Fruit fly (Drosophila melanogaster): ENCODE measurements around the gene tral.

Gene tral

DNA sequence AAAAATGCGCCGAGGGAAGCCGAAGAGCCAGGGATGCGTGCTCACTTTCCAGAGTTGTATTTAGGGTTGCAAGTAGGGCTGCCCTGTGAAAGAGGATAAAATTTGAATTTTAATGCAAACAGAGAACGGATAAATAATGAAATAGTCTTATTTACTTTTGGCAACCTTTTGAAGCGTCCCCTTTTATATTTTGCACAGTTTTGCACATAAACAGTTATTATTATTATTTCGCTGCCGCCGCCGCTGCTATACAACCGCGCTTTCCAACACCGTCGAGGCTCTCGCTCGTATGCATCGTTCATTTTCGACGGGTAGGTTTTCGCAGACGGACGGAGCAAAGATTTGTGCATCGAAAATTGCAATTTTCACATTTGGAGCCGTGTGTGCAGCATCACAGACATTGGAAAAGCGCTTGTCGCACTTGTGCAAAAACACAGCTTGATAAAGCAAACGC lies at the start of gene tral, which contains the start of gene sti:
Gene tral (plus strand): TSS at position 298 of the 454 bp plus-strand sequence.
Gene sti (minus strand): TSS at position 54 of the 454 bp plus-strand sequence.
- peak; percentile 82 for TF ChIP-seq CG17801 (GFP tag; optimal IDR thresholded peaks at IDR 0.05; ENCODE audit: partially characterized antibody)

DNA sequence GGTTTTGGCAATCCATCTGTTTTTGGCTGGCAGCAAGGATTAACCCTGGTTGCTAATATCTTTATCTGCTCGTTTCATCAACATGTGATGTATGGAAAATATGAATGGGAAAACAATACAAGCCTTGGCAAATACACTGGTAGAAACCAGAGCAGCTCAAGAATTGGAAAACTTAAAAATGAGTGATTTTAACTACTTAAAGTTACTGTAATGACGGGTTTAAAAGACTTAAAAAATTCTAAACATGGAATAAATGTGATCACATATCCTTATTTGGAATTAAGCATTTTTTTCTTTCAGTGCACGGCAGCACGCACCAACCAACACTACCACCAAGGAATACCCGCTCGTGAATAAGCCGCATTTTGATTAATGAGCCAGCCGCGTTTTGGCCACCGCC lies 49.6 kb upstream of the tral start:
- TF ChIP-seq CG17801 (GFP tag; optimal IDR thresholded peaks at IDR 0.05; ENCODE audit: partially characterized antibody) = no peak

DNA sequence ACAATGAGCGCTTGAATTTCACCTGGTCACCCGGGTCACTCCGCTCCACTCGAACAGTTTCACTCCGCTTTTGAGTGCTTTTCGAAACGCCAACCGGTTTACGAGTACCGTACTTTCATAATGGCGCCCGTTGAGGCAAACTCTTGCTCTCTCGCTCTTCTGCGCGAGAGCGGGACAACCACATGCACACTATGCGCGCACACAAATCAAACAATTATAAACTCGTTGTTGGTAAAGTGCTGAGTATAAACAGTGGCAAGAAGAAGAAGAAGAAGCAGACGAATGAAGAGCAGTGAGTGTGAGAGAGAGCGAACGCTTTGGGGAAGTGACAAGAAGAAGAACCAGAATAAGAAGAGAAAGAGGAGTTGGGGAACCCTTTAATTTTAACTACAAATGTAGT lies 46.8 kb upstream of the tral start, which contains the start of gene eyg:
Gene eyg (minus strand): TSS at position 6 of the 400 bp plus-strand sequence.
- TF ChIP-seq CG17801 (GFP tag; optimal IDR thresholded peaks at IDR 0.05; ENCODE audit: partially characterized antibody) = no peak

DNA sequence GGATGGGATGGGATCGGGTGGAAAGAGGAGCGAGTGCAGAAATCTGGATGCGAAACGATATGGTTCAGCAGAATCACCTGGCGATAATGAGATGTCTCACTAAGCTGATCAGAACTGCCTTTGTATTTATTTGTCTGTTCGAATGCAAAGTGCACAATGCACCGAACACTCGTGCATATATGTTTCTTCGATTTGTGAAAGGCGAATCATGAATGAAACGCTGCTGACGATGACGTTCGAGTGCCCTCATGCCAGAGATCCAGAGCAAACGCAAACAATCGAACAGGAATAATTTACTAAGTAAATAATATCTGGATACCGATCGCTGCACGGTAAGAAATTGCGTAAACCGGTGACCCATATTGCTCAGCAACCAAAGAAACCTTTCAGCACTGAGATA lies 45.2 kb upstream of the tral start, which contains the start of gene CG32102:
Gene CG32102 (minus strand): TSS at position 101 of the 400 bp plus-strand sequence.
- no peak for TF ChIP-seq CG17801 (GFP tag; optimal IDR thresholded peaks at IDR 0.05; ENCODE audit: partially characterized antibody)

DNA sequence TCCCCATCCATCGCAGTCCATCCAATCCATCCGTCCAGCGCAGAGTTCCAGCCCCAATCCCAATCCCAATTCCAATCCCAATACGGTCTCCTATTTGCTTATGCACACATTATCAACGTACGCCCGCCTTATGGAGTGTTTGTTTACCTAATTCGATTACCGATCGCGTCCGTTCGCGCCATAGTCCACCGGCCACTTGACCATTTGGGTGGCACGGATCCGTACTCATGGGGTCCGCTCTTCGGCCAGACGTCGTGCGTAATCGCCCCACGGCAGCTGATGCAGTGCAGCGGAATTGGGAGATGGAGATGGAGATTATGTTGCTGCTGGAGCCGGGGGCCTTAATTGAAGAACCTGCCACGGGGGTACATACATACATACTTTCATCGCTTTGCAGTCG lies 44.4 kb upstream of the tral start:
- TF ChIP-seq CG17801 (GFP tag; optimal IDR thresholded peaks at IDR 0.05; ENCODE audit: partially characterized antibody) = no peak

DNA sequence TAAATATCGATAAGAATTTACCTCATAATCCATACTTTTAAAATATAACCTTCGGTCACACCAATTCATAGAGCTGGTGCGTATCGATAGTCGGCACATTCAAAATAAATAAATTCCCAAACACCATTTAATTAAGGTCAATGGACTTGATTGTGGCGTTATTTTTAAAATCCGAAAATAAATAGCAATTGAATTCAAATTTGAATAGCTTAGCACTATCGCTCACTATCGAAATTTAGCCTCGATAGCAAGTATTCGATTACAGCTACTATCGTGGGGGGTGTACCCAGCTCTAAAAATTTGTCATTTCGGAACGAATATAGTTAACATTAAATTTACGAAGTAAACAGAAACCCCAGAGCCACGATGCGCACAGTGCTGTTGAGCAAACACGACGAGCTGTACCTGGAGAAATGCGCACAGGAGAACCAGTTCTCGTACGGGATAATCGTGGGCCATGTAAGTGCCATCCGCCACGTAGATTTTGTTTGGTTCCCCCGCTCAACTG lies 43.3 kb upstream of the tral start, which contains the start of gene CG10616:
Gene CG10616 (plus strand): TSS at position 258 of the 508 bp plus-strand sequence.
- TF ChIP-seq CG17801 (GFP tag; optimal IDR thresholded peaks at IDR 0.05; ENCODE audit: partially characterized antibody) = no peak

DNA sequence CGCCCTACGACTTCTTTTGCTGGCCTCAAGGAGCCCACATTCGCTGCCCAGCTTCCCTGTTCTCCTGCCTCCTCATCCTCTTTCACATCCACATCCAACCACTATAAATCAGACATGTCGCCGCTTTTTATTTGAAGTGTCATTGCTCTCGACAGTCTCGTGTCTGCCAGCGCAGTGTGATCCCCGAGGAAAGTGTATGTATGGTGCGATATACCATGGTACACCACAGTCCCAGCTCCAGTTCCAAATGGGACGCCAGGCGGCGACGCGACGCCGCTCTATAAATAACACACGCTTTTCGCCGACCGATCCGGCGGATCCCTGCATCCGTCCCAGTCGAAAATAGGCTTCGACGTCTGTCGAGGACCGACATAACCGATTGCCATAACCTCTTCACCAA lies 36.6 kb upstream of the tral start:
- TF ChIP-seq CG17801 (GFP tag; optimal IDR thresholded peaks at IDR 0.05; ENCODE audit: partially characterized antibody) = no peak

DNA sequence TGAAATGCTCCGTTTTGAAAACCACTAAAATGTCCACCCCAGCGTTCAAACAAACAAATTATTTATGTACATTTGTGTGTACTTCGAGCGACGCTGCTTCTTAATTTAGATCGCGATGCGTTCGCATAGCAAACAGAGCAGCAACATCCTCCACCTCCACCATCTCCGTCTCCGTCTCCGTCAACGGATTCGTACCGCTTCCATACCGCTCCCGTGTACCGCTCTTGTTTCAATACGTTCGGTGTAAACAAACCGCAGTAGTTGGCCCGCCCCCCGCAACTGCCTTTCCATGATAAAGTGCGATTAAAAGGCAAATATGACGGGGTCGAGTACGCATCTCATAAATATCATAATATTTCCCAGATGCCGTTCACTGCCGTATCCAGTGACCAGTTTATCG lies 32.6 kb upstream of the tral start, which contains the start of gene CG33725:
Gene CG33725 (plus strand): TSS at position 364 of the 400 bp plus-strand sequence.
- TF ChIP-seq CG17801 (GFP tag; optimal IDR thresholded peaks at IDR 0.05; ENCODE audit: partially characterized antibody) = no peak

DNA sequence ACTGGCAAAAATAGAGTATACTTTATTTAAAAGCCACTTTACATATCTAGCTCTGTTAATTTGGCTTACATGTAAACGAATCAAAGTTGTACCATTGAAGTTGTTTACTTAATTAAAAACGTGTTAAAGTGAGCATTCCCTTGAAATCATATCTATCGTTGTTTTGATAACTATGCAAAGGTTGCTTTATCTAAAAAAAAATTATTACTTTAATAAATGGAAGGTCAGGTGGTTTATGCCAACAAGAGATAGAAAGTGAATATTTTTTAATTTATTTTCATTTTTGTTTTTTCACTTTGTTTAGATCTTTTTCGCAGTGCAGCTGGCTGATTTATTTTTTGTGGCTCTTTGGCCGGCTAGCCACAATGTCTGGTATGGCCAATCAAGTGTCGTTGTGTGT lies 31.9 kb upstream of the tral start:
- TF ChIP-seq CG17801 (GFP tag; optimal IDR thresholded peaks at IDR 0.05; ENCODE audit: partially characterized antibody) = peak; percentile 17

DNA sequence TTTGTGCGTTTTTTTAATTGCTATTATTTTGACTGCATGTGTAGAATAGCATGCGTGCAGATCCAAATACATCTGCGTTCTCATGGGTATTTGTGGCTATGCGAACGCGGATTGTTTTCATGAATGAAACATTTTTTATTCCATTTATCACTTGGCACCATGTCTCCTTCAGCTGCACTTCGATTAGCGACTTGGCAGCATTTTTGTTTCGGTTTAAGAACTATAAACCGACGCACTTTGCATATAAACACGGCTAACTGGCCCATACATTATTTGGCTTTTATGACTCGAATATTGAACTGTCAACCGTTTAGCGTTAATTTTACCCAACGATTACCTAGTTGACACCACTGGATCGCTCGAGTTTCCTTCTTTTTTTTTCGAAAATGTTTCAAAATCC lies 30.4 kb upstream of the tral start:
- no peak for TF ChIP-seq CG17801 (GFP tag; optimal IDR thresholded peaks at IDR 0.05; ENCODE audit: partially characterized antibody)

DNA sequence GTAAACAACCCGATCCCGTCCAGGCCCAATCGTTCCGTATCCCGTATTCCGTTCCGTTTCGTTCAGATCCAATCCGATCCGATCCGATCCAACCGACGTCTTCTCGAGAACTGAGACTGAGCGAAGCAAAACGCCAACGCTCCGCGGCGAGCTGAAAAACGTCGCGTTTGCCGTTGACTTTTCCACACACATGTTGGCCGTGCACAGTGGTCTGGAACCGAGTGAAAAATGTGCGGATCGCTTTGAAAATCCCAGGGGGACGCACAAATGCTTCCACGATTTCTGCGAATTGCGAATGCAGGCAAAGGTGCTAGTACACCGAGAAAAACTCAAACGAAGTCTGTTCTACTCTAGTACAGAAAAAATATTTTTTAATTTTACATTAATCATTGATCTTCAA lies 29.9 kb upstream of the tral start, which contains the start of gene CG10663:
Gene CG10663 (minus strand): TSS at position 88 of the 400 bp plus-strand sequence.
- TF ChIP-seq CG17801 (GFP tag; optimal IDR thresholded peaks at IDR 0.05; ENCODE audit: partially characterized antibody) = no peak

DNA sequence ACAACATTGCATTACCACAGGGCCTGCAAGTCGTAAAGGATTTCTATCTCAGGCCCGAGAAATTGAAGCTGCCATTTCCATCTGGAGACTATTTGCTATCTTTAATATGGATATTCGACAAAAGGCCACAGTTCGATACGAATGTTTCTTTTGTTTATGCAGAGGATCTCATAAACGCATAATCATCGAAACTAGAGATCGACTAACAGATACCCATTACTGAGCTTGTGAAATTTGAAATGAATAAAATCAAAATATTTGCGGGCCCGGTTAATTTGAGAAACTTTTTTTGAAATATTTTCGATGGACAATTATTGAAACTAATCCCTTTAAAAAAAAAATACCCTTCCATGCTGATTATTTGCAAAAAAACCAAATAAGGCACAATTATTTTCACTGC lies 28.7 kb upstream of the tral start:
- no peak for TF ChIP-seq CG17801 (GFP tag; optimal IDR thresholded peaks at IDR 0.05; ENCODE audit: partially characterized antibody)

DNA sequence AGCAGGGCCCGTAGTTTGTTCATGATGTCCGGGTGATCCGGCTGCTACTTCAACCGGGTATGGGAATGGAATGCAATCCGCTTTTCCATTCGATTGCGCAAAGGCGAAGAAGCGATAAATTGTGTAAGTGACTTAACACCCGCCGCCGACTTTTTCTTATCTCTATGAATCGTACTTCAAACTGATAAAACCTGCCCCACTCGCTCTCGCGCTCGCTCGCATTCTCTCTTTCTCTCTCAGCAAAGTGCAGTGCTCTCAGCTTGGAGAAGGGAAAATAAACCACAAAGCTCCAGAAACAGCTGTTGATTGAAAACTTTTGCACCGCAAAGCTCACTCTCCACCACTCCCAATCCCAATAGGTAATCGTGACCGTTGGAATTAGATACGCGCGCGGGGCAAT lies 24.9 kb upstream of the tral start:
- no peak for TF ChIP-seq CG17801 (GFP tag; optimal IDR thresholded peaks at IDR 0.05; ENCODE audit: partially characterized antibody)

DNA sequence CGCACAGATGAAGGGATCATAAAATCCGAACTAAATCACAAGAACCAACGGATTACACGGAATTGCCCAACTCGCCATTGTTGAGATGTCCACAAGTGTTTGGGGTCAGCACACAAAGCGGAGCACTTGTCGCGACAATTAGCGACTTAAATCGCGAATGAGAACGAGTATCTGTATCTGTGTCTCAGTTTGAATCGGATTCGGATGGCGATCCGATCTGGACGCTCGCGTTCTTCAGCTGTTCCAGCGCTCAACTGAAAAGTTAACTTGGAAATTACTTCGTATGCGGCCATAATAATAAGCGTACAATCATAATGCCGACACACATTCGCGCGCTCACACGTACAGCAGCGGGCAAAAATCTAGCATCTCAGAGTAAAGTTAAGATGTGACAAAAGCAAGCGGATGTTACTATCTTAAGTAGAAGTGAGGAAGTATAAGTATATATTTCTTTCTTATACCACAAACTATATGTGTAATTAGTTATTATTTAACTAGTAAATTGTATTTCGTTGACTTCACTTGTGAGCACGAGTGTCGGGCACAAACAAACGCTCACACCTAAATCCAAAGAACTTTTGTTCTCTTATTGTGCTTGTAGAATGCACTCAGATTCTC lies 24.3 kb upstream of the tral start, which contains the start of gene CG10660:
Gene CG10660 (minus strand): TSS at position 259 of the 618 bp plus-strand sequence.
- TF ChIP-seq CG17801 (GFP tag; optimal IDR thresholded peaks at IDR 0.05; ENCODE audit: partially characterized antibody) = peak; percentile 86

DNA sequence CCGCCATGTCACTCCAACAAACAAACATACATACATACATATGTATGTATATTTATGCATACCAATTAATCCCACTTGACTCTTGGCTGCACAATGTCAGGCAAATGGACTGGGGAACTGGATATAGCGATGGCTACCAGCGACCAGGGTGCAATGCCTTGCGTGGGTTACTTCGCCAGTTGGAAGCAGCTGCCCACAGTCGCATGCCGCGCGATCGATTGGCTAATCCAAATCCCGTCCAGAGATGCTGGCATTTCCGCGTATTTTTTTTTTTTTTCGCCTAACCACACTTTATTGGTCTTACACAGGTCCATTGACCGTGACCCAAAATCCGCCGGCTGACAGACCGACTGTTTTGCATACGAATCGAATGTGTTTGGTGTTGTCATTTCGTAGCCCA lies 20.6 kb upstream of the tral start:
- TF ChIP-seq CG17801 (GFP tag; optimal IDR thresholded peaks at IDR 0.05; ENCODE audit: partially characterized antibody) = no peak

DNA sequence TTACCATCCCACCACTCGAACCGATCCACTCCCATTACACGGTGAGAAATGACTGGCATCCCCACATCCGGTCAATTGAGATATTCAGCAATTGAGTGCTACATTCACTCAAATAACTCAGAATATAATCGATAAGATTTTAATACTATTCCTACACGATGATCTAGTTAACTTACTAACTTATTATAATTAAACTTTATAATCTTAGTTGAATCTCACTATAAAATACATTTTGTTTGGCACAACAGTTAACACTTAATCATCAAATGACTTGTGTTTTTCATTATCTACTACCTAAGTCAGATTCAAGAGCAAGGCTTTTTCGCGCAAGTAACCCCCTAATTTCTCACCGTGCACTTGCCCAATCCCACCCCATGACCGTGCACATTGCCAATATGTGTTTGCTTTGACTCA lies 19.5 kb upstream of the tral start:
- TF ChIP-seq CG17801 (GFP tag; optimal IDR thresholded peaks at IDR 0.05; ENCODE audit: partially characterized antibody) = no peak
